Worm (Caenorhabditis elegans) whole organism, early embryonic: Measurements from ENCODE around the gene F41D9.2.

Source experiments
- F13C5.2 ChIP-seq: sonication (generic microtip); optimal IDR thresholded peaks from 2 replicates; lab custom pipeline; 2017; ENCODE audit warnings: mild to moderate bottlenecking, missing genetic modification characterization, inconsistent platforms, missing compliant biosample characterization
- ceh-36 ChIP-seq: sonication (generic microtip); optimal IDR thresholded peaks from 2 replicates; lab custom pipeline; 2016; ENCODE audit warnings: missing genetic modification characterization, inconsistent platforms, missing compliant biosample characterization
- ets-7 ChIP-seq: sonication (generic microtip); optimal IDR thresholded peaks from 2 replicates; lab custom pipeline; 2016; ENCODE audit warnings: missing genotype, missing genetic modification characterization, missing compliant biosample characterization
- flt-1 ChIP-seq: fragments of 200-800 bp; sonication (Bioruptor generic); IDR thresholded peaks from 2 replicates; pipeline ENCODE4 v1.3.6; 2022; ENCODE audit warnings: missing genetic modification characterization, missing compliant biosample characterization
- pes-1 ChIP-seq: fragments of 200-800 bp; sonication (Bioruptor generic); IDR thresholded peaks from 2 replicates; pipeline ENCODE4 v1.3.6; 2022; ENCODE audit warnings: missing genetic modification reagents, missing genetic modification characterization, missing compliant biosample characterization
- sea-1 ChIP-seq: fragments of 200-800 bp; sonication (Bioruptor generic); conservative IDR thresholded peaks from 2 replicates; pipeline ENCODE4 v1.3.6; 2022; ENCODE audit warnings: missing genetic modification characterization, missing compliant biosample characterization

DNA sequence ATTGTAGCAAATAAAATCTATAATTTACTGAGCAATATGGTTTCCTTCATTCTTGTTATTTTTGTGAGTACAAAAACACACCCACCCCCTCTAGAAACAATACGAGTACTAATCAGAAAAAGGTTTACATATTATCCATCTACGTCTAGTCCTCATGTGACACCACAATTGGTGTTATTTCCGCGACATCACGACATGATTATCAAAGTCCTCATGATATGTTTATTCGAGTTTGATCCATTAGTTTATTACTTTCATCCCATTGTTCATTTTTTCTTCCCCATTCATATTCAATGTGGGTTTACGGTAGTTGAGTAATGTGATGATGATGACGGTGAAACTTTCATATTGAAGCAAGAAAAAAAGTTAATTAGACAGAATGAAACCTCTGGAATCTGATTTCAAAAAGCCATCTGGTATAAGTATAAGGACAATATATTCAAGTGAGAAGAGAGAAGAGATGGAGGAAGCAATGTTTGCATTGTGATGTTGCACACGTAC lies 30.4 kb downstream of the F41D9.2 start:
- no peak for TF ChIP-seq ets-7 (tag; lab: Kevin White, UChicago)
- TF ChIP-seq sea-1 (GFP tag; lab: Robert Waterston, UW): no peak
- TF ChIP-seq F13C5.2 (tag; lab: Kevin White, UChicago): no peak
- TF ChIP-seq flt-1 (GFP tag; lab: Robert Waterston, UW): no peak
- TF ChIP-seq pes-1: no peak
- TF ChIP-seq ceh-36: no peak
